Worm (Caenorhabditis elegans): ENCODE data around the gene F59C12.3.
A peak's percentile ranks its signal among the peaks of the same experiment; 100 is the strongest.

The F59C12.3 gene

ce11 chrX:16634103-16634502, 24.8 kb upstream of the F59C12.3 start:
- TF ChIP-seq hmg-11 (tag; optimal IDR thresholded peaks at IDR 0.05): no peak
- TF ChIP-seq skn-1 (tag; optimal IDR thresholded peaks at IDR 0.05): no peak
- no peak for TF ChIP-seq ceh-9 (tag; optimal IDR thresholded peaks at IDR 0.05)
- TF ChIP-seq aly-2 (tag; optimal IDR thresholded peaks at IDR 0.05): no peak
- no peak for TF ChIP-seq lin-15B (tag; optimal IDR thresholded peaks at IDR 0.05)

DNA sequence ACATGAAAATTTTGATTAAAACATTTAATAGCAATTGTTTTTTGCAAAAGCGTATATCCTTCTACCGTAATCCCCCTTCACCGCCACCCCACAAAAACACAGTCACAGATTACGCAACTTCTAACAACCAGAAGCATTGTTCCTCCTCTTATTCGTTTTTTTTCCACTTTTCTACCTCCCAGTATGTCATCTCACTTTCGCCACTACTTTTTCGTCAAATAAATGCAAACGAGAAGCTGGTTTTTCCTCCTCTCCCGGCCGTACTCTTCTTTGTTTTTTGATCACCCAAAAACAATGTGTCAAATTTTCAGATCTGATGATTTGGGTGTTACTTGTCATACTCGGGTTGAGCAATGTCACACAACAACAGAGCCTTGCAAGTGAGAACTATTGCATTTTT, 23.7 kb upstream of the F59C12.3 start, which contains the start of gene C06G1.1:
Gene C06G1.1 (plus strand): TSS at position 301 of the 400 bp plus-strand sequence.
- no peak for TF ChIP-seq egl-5 (tag; optimal IDR thresholded peaks at IDR 0.05)
- TF ChIP-seq unc-39 (tag; optimal IDR thresholded peaks at IDR 0.05): no peak
- TF ChIP-seq skn-1 (tag; optimal IDR thresholded peaks at IDR 0.05): no peak
- no peak for TF ChIP-seq pha-4 (tag; optimal IDR thresholded peaks at IDR 0.05)
- no peak for TF ChIP-seq ceh-16 (tag; optimal IDR thresholded peaks at IDR 0.05)

DNA sequence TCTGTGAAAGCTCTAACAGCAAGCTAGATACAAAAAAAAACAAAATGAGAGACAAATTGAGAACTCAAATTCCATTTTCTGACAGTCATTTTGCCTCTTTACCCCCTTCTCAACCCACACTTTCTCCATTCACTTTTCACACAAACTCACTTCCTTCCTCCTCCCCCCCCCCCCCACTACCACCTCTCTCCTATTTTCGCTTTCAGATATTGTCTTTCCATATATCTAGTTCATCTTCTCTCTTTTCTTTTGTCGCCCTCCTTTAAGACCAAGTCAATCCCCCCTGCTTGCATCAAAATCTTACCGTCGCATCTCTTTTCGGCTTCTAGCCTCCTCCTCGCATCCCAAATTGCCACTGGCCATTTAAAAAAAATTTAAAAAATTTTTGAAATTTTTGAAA, 22.5 kb upstream of the F59C12.3 start:
- TF ChIP-seq daf-12 (tag; optimal IDR thresholded peaks at IDR 0.05) (no peak), nhr-237 (tag; optimal IDR thresholded peaks at IDR 0.05) (no peak), ama-1 (optimal IDR thresholded peaks at IDR 0.05) (no peak), nfya-1 (tag; optimal IDR thresholded peaks at IDR 0.05; ENCODE audit: insufficient read depth) (no peak), nhr-67 (tag; optimal IDR thresholded peaks at IDR 0.05) (no peak), lin-39 (tag; optimal IDR thresholded peaks at IDR 0.05) (no peak), snpc-4 (tag; optimal IDR thresholded peaks at IDR 0.05) (no peak), nhr-11 (tag; optimal IDR thresholded peaks at IDR 0.05) (no peak), pha-4 (tag; optimal IDR thresholded peaks at IDR 0.05) (no peak), nhr-25 (tag; optimal IDR thresholded peaks at IDR 0.05) (no peak), jun-1 (tag; optimal IDR thresholded peaks at IDR 0.05) (no peak), ceh-28 (tag; optimal IDR thresholded peaks at IDR 0.05) (no peak), nhr-23 (tag; optimal IDR thresholded peaks at IDR 0.05) (no peak), fos-1 (tag; optimal IDR thresholded peaks at IDR 0.05) (no peak), egl-5 (tag; optimal IDR thresholded peaks at IDR 0.05) (no peak), elt-1 (tag; optimal IDR thresholded peaks at IDR 0.05) (no peak), ceh-16 (tag; optimal IDR thresholded peaks at IDR 0.05) (no peak), ZK546.5 (tag; optimal IDR thresholded peaks at IDR 0.05) (no peak), elt-3 (tag; optimal IDR thresholded peaks at IDR 0.05) (no peak), sea-2 (GFP tag; optimal IDR thresholded peaks at IDR 0.05) (no peak)

DNA sequence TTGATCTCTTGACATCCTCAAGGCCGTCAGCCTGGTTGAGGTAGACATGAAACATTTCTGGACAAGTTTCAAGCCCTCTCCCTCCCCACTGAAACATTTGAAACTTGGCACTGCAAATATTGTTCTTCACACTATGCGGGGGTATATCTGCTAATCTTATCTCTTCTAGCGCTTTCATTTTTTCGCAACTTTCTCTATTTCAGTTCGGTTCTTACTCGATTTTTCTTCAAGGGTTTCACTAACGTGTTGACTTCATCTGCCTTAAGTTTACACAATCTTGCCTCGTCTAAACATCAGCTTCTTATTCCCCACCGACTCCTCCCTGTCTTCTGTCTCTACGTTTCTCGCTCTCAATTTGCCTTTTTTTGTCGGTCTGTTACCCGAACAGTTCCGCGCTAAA, 20.4 kb upstream of the F59C12.3 start:
- no peak for TF ChIP-seq nhr-77 (tag; optimal IDR thresholded peaks at IDR 0.05)
- TF ChIP-seq nhr-25 (tag; optimal IDR thresholded peaks at IDR 0.05): peak; percentile 32
- TF ChIP-seq ZK546.5 (tag; optimal IDR thresholded peaks at IDR 0.05): no peak

- no peak for TF ChIP-seq lin-15B (tag; optimal IDR thresholded peaks at IDR 0.05)
- peak; percentile 64 for TF ChIP-seq snpc-4 (tag; optimal IDR thresholded peaks at IDR 0.05)
These were observed 19.8 kb upstream of the F59C12.3 start for ce11 chrX:16629168-16629567.

ce11 chrX:16626817-16627216, 17.5 kb upstream of the F59C12.3 start:
- TF ChIP-seq nhr-25 (tag; optimal IDR thresholded peaks at IDR 0.05) (peak; percentile 7), ztf-4 (tag; optimal IDR thresholded peaks at IDR 0.05) (no peak), fkh-10 (GFP tag; optimal IDR thresholded peaks at IDR 0.05) (no peak), fkh-2 (tag; optimal IDR thresholded peaks at IDR 0.05) (no peak), lin-39 (tag; optimal IDR thresholded peaks at IDR 0.05) (peak; percentile 19)

- peak; percentile 12 for TF ChIP-seq nhr-43 (tag; optimal IDR thresholded peaks at IDR 0.05; ENCODE audit: poor library complexity, severe bottlenecking)
- no peak for TF ChIP-seq ama-1 (optimal IDR thresholded peaks at IDR 0.05)
- TF ChIP-seq ceh-9 (tag; optimal IDR thresholded peaks at IDR 0.05): no peak
- peak; percentile 33 for TF ChIP-seq nhr-25 (tag; optimal IDR thresholded peaks at IDR 0.05)
- TF ChIP-seq pqm-1 (tag; optimal IDR thresholded peaks at IDR 0.05): no peak
These were observed 15.9 kb upstream of the F59C12.3 start for ce11 chrX:16625078-16625808.
